Worm (Caenorhabditis elegans) whole organism, young adult: ENCODE data around the gene B0524.6.

Experiments used
- F22D6.2 ChIP-seq: sonication (generic microtip); optimal IDR thresholded peaks from 2 replicates; lab custom pipeline; 2016; ENCODE audit warnings: mild to moderate bottlenecking, missing genetic modification characterization, missing compliant biosample characterization
- T07F8.4 ChIP-seq: sonication (generic microtip); optimal IDR thresholded peaks from 2 replicates; lab custom pipeline; 2016; ENCODE audit warnings: mild to moderate bottlenecking, missing genetic modification characterization, moderate library complexity, missing compliant biosample characterization
- Y79H2A.3 ChIP-seq: fragments of 200-800 bp; sonication (Bioruptor generic); conservative IDR thresholded peaks from 2 replicates; pipeline ENCODE4 v1.3.6; 2022; ENCODE audit warnings: missing genetic modification reagents, missing genetic modification characterization, missing compliant biosample characterization
- ama-1 ChIP-seq, 3 experiments: fragments of 150-350 bp in 1 of 3; sonication (generic microtip) in 2 of 3; optimal IDR thresholded peaks; 2 replicates each; lab custom pipeline; 2014 to 2018; ENCODE audit warnings: missing biosample characterization in 2 of 3, missing genetic modification characterization in 2 of 3, missing genetic modification reagents in 2 of 3
- bed-1 ChIP-seq: fragments of 200-800 bp; sonication (Bioruptor generic); IDR thresholded peaks from 2 replicates; pipeline ENCODE4 v1.3.6; 2022; ENCODE audit warnings: missing genetic modification reagents, missing genetic modification characterization, missing compliant biosample characterization
- ceh-27 ChIP-seq: fragments of 200-800 bp; sonication (Bioruptor generic); optimal IDR thresholded peaks from 2 replicates; lab custom pipeline; 2018; ENCODE audit warnings: mild to moderate bottlenecking, missing genetic modification characterization, moderate library complexity, missing compliant biosample characterization
- efl-1 ChIP-seq: fragments of 150-350 bp; optimal IDR thresholded peaks from 2 replicates; lab custom pipeline; 2014; ENCODE audit warnings: missing biosample characterization, missing genetic modification reagents, missing genetic modification characterization
- lin-35 ChIP-seq, 3 experiments: fragments of 150-350 bp in 2 of 3; sonication (generic microtip) in 1 of 3; optimal IDR thresholded peaks; 2 replicates each; lab custom pipeline; 2014 to 2018; ENCODE audit warnings: missing biosample characterization in 3 of 3, missing genetic modification characterization in 3 of 3, missing genetic modification reagents in 3 of 3
- nhr-90 ChIP-seq: sonication (generic microtip); optimal IDR thresholded peaks from 2 replicates; lab custom pipeline; 2016; ENCODE audit warnings: missing genotype, mild to moderate bottlenecking, missing genetic modification characterization, missing compliant biosample characterization
- pha-4 ChIP-seq: fragments of 150-350 bp; sonication (generic microtip); optimal IDR thresholded peaks from 2 replicates; lab custom pipeline; 2014; ENCODE audit warnings: missing biosample characterization, missing genetic modification reagents, missing genetic modification characterization
- snpc-1.1 ChIP-seq: sonication (generic microtip); optimal IDR thresholded peaks from 2 replicates; lab custom pipeline; 2017; ENCODE audit warnings: missing genetic modification characterization, mild to moderate bottlenecking, missing compliant biosample characterization, antibody characterized with exemption, moderate library complexity, missing genotype, missing genetic modification reagents; ENCODE audit not compliant: insufficient read depth
- snpc-1.3 ChIP-seq: sonication (generic microtip); optimal IDR thresholded peaks from 2 replicates; lab custom pipeline; 2017; ENCODE audit warnings: missing genetic modification characterization, mild to moderate bottlenecking, missing compliant biosample characterization, antibody characterized with exemption, moderate library complexity, missing genotype, missing genetic modification reagents; ENCODE audit not compliant: insufficient read depth

ce11 chrIII:1876267-1876865 lies 29.1 kb downstream of the B0524.6 start:
- TF ChIP-seq snpc-1.1 (tag; lab: Kevin White, UChicago) (no peak), T07F8.4 (no peak), bed-1 (no peak), pha-4 (tag; lab: Kevin White, UChicago) (no peak), ceh-27 (GFP tag; lab: Kevin White, UChicago) (no peak), nhr-90 (tag; lab: Kevin White, UChicago) (no peak), F22D6.2 (tag; lab: Kevin White, UChicago) (no peak), Y79H2A.3 (GFP tag; lab: Robert Waterston, UW) (no peak), ama-1 (optimal IDR thresholded peaks at IDR 0.05; lab: Kevin White, UChicago) (no peak), ama-1 (GFP tag; optimal IDR thresholded peaks at IDR 0.05; lab: Kevin White, UChicago) (no peak), efl-1 (no peak), snpc-1.3 (tag; lab: Kevin White, UChicago) (no peak), lin-35 (GFP tag; optimal IDR thresholded peaks at IDR 0.05; lab: Kevin White, UChicago) (no peak)
